Fruit fly (Drosophila melanogaster) Kc167 (cell line): ENCODE data around the gene ppk18.

Source experiments
- Sin3A ChIP-seq: fragments of >200 bp; optimal IDR thresholded peaks from 2 replicates; lab custom pipeline; 2018; ENCODE audit warnings: missing external identifiers
- h ChIP-seq: fragments of >200 bp; optimal IDR thresholded peaks from 3 replicates; lab custom pipeline; 2018; ENCODE audit warnings: missing external identifiers
- psq ChIP-seq: fragments of >200 bp; optimal IDR thresholded peaks from 2 replicates; lab custom pipeline; 2017; ENCODE audit warnings: missing external identifiers
- ttk ChIP-seq: sonication (Bioruptor generic); optimal IDR thresholded peaks from 2 replicates; lab custom pipeline; 2017; ENCODE audit warnings: missing external identifiers

- TF ChIP-seq Sin3A (no peak), psq (lab: Kevin White, UChicago) (no peak), ttk (no peak), h (lab: Kevin White, UChicago) (no peak)
These were observed 7.1 kb upstream of the ppk18 start for dm6 chr2L:9777927-9778326.
